Fruit fly (Drosophila melanogaster): ENCODE results near the gene nol.
A peak's percentile ranks its signal among the peaks of the same experiment; 100 is the strongest.

nol gene

DNA sequence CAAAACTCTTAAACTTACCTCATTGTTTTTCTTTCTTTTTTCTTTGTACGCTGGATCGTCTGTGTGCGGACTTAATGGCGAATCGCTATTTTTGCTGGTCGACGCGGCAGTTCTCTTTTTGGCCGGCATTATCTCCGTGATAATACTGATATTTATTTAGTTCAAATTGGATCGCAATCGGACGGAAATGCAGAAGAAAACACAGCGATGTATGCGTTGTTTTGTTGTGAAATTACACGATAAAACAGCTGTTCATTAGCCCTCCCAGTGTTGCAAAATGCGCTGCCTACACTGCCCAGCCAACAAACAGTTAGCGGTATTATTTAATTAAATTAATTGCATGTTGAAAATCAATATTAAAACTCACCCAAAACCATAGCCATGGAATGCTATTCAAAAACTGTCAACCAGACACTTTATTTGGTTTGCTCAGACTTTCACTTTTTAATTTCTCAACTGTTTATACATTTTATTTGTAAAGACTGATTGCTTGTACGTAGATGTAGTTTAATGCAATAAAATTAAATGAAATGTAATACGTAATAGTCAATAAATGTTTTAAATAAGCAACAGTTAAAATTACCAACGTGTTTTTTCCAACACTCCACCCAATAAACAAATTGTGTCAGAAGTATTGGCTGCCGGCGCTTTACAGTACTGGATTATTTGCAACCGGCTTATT is 32.5 kb upstream of the nol start, which contains the start of the genes Irbp18 and APP-BP1:
Gene Irbp18 (minus strand): TSS at position 205 of the 682 bp plus-strand sequence.
Gene APP-BP1 (plus strand): TSS at position 431 of the 682 bp plus-strand sequence.
- TF ChIP-seq CG1620 (GFP tag; optimal IDR thresholded peaks at IDR 0.05) = peak; percentile 96
- peak; percentile 89 for TF ChIP-seq Mnt (GFP tag; optimal IDR thresholded peaks at IDR 0.05)
- TF ChIP-seq toe (GFP tag; optimal IDR thresholded peaks at IDR 0.05) = peak; percentile 96
- TF ChIP-seq cic (GFP tag; optimal IDR thresholded peaks at IDR 0.05) = peak; percentile 71
- TF ChIP-seq CG14711 (tag; optimal IDR thresholded peaks at IDR 0.05) = peak; percentile 88
- TF ChIP-seq CG5204 (GFP tag; optimal IDR thresholded peaks at IDR 0.05) = peak; percentile 96
- TF ChIP-seq Crg-1 (GFP tag; optimal IDR thresholded peaks at IDR 0.05) = peak; percentile 98
- TF ChIP-seq CG7045 (GFP tag; optimal IDR thresholded peaks at IDR 0.05) = peak; percentile 93
- peak; percentile 96 for TF ChIP-seq CG12768 (GFP tag; optimal IDR thresholded peaks at IDR 0.05)
- TF ChIP-seq bab1 (GFP tag; optimal IDR thresholded peaks at IDR 0.05) = peak; percentile 95
- peak; percentile 92 for TF ChIP-seq CG7101 (tag; optimal IDR thresholded peaks at IDR 0.05)
- TF ChIP-seq ovo (GFP tag; optimal IDR thresholded peaks at IDR 0.05) = peak; percentile 84
- peak; percentile 92 for TF ChIP-seq Hr96 (GFP tag; optimal IDR thresholded peaks at IDR 0.05)
- peak; percentile 85 for TF ChIP-seq Clk (GFP tag; optimal IDR thresholded peaks at IDR 0.05)
- peak; percentile 97 for TF ChIP-seq CG11617 (GFP tag; optimal IDR thresholded peaks at IDR 0.05)
- TF ChIP-seq pad (GFP tag; optimal IDR thresholded peaks at IDR 0.05) = peak; percentile 89
- TF ChIP-seq tj (GFP tag; optimal IDR thresholded peaks at IDR 0.05) = peak; percentile 80
- TF ChIP-seq CG33017 (tag; optimal IDR thresholded peaks at IDR 0.05) = peak; percentile 86
- TF ChIP-seq kay (GFP tag; ENCODE audit: borderline replicate concordance) = peak; percentile 97
- no peak for TF ChIP-seq cnc (optimal IDR thresholded peaks at IDR 0.05)

- no peak for TF ChIP-seq ovo (GFP tag; optimal IDR thresholded peaks at IDR 0.05)
- peak; percentile 19 for TF ChIP-seq kay (GFP tag; ENCODE audit: borderline replicate concordance)
Measured at dm6 chr3L:11101598-11101997, 29.0 kb upstream of the nol start, which contains the start of gene Elo68beta. Elo68beta (minus strand) TSS chr3L:11101698.

DNA sequence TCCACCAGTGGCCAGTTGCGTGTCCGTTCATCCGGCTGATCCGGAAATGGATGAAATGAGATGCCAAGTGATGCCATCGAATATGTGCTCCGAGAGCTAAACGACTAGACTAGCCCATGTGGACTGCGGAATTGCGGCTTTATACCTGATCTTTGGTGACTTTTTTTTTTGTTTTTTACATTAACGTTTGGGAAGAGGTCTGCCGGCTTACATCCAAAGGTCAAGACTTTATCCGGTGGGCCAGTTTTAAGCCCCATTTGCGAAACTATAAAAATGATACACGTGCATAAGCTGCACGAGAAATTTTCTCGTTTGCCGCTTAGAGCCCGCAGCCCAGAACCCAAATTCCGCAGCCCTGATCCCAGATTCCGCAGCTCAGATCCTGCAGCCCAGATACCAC is 27.7 kb upstream of the nol start, which contains the start of gene Elo68alpha:
Gene Elo68alpha (minus strand): TSS at position 101 of the 400 bp plus-strand sequence.
- no peak for TF ChIP-seq cnc (optimal IDR thresholded peaks at IDR 0.05)
- TF ChIP-seq toe (GFP tag; optimal IDR thresholded peaks at IDR 0.05) = no peak
- no peak for TF ChIP-seq Clk (GFP tag; optimal IDR thresholded peaks at IDR 0.05)
- no peak for TF ChIP-seq Hr96 (GFP tag; optimal IDR thresholded peaks at IDR 0.05)
- no peak for TF ChIP-seq bab1 (GFP tag; optimal IDR thresholded peaks at IDR 0.05)
- no peak for TF ChIP-seq Mnt (GFP tag; optimal IDR thresholded peaks at IDR 0.05)
- no peak for TF ChIP-seq cic (GFP tag; optimal IDR thresholded peaks at IDR 0.05)
- TF ChIP-seq CG7045 (GFP tag; optimal IDR thresholded peaks at IDR 0.05) = no peak
- no peak for TF ChIP-seq CG33017 (tag; optimal IDR thresholded peaks at IDR 0.05)
- no peak for TF ChIP-seq CG11617 (GFP tag; optimal IDR thresholded peaks at IDR 0.05)
- no peak for TF ChIP-seq pad (GFP tag; optimal IDR thresholded peaks at IDR 0.05)
- TF ChIP-seq CG7101 (tag; optimal IDR thresholded peaks at IDR 0.05) = no peak

- TF ChIP-seq cnc (optimal IDR thresholded peaks at IDR 0.05) (no peak), Crg-1 (GFP tag; optimal IDR thresholded peaks at IDR 0.05) (no peak), CG7045 (GFP tag; optimal IDR thresholded peaks at IDR 0.05) (no peak), cic (GFP tag; optimal IDR thresholded peaks at IDR 0.05) (no peak), CG12768 (GFP tag; optimal IDR thresholded peaks at IDR 0.05) (no peak), ovo (GFP tag; optimal IDR thresholded peaks at IDR 0.05) (no peak), bab1 (GFP tag; optimal IDR thresholded peaks at IDR 0.05) (no peak), pad (GFP tag; optimal IDR thresholded peaks at IDR 0.05) (no peak), CG1620 (GFP tag; optimal IDR thresholded peaks at IDR 0.05) (no peak), Hr96 (GFP tag; optimal IDR thresholded peaks at IDR 0.05) (no peak), toe (GFP tag; optimal IDR thresholded peaks at IDR 0.05) (no peak), CG7101 (tag; optimal IDR thresholded peaks at IDR 0.05) (no peak), tj (GFP tag; optimal IDR thresholded peaks at IDR 0.05) (no peak), CG14711 (tag; optimal IDR thresholded peaks at IDR 0.05) (no peak), CG5204 (GFP tag; optimal IDR thresholded peaks at IDR 0.05) (no peak), CG11617 (GFP tag; optimal IDR thresholded peaks at IDR 0.05) (no peak)
Measured at dm6 chr3L:11103773-11104172, 26.9 kb upstream of the nol start, which contains the start of gene CG32071. CG32071 (minus strand) TSS chr3L:11103873.

dm6 chr3L:11107432-11107831 is 23.2 kb upstream of the nol start, which contains the start of gene CG32073:
CG32073 (minus strand) TSS chr3L:11107582.
- TF ChIP-seq CG12768 (GFP tag; optimal IDR thresholded peaks at IDR 0.05) (no peak), CG5204 (GFP tag; optimal IDR thresholded peaks at IDR 0.05) (no peak), cnc (optimal IDR thresholded peaks at IDR 0.05) (no peak)

dm6 chr3L:11107935-11108334 is 22.7 kb upstream of the nol start, which contains the start of gene CG12522:
CG12522 (plus strand) TSS chr3L:11108235.
- no peak for TF ChIP-seq CG7101 (tag; optimal IDR thresholded peaks at IDR 0.05)
- TF ChIP-seq CG11617 (GFP tag; optimal IDR thresholded peaks at IDR 0.05) = no peak
- TF ChIP-seq bab1 (GFP tag; optimal IDR thresholded peaks at IDR 0.05) = no peak
- TF ChIP-seq pad (GFP tag; optimal IDR thresholded peaks at IDR 0.05) = no peak
- no peak for TF ChIP-seq kay (GFP tag; ENCODE audit: borderline replicate concordance)
- TF ChIP-seq Hr96 (GFP tag; optimal IDR thresholded peaks at IDR 0.05) = no peak
- no peak for TF ChIP-seq CG12768 (GFP tag; optimal IDR thresholded peaks at IDR 0.05)
- no peak for TF ChIP-seq ovo (GFP tag; optimal IDR thresholded peaks at IDR 0.05)
- no peak for TF ChIP-seq Clk (GFP tag; optimal IDR thresholded peaks at IDR 0.05)
- TF ChIP-seq CG5204 (GFP tag; optimal IDR thresholded peaks at IDR 0.05) = no peak
- TF ChIP-seq cic (GFP tag; optimal IDR thresholded peaks at IDR 0.05) = no peak

Data from whole organism, adult.